Worm (Caenorhabditis elegans) whole organism, young adult: ENCODE data around the gene F48G7.13.

ENCODE experiments used
- B0035.1 ChIP-seq: sonication (generic microtip); optimal IDR thresholded peaks from 2 replicates; lab custom pipeline; 2016; ENCODE audit warnings: missing genetic modification characterization, mild to moderate bottlenecking, missing compliant biosample characterization, missing genotype, missing genetic modification reagents
- B0261.1 ChIP-seq: sonication (generic microtip); optimal IDR thresholded peaks from 2 replicates; lab custom pipeline; 2016; ENCODE audit warnings: mild to moderate bottlenecking, missing genetic modification characterization, moderate library complexity, missing compliant biosample characterization
- B0336.3 ChIP-seq: fragments of 200-800 bp; sonication (Bioruptor generic); IDR thresholded peaks from 2 replicates; pipeline ENCODE4 v1.3.6; 2022; ENCODE audit warnings: missing genetic modification characterization, missing compliant biosample characterization
- F22D6.2 ChIP-seq: sonication (generic microtip); optimal IDR thresholded peaks from 2 replicates; lab custom pipeline; 2016; ENCODE audit warnings: mild to moderate bottlenecking, missing genetic modification characterization, missing compliant biosample characterization
- F39B2.1 ChIP-seq: fragments of 200-800 bp; sonication (Bioruptor generic); IDR thresholded peaks from 2 replicates; pipeline ENCODE4 v1.3.6; 2022; ENCODE audit warnings: missing genetic modification reagents, missing genetic modification characterization, missing compliant biosample characterization
- F49E8.2 ChIP-seq: sonication (generic microtip); optimal IDR thresholded peaks from 3 replicates; lab custom pipeline; 2017; ENCODE audit warnings: missing genetic modification characterization, mild to moderate bottlenecking, missing compliant biosample characterization, antibody characterized with exemption, moderate library complexity; ENCODE audit not compliant: insufficient read depth
- F57A8.1 ChIP-seq: fragments of 200-800 bp; sonication (Bioruptor generic); optimal IDR thresholded peaks from 2 replicates; lab custom pipeline; 2018; ENCODE audit warnings: mild to moderate bottlenecking, missing genetic modification characterization, moderate library complexity, missing compliant biosample characterization
- F57C9.4 ChIP-seq: sonication (generic microtip); optimal IDR thresholded peaks from 2 replicates; lab custom pipeline; 2017; ENCODE audit warnings: mild to moderate bottlenecking, missing genetic modification characterization, missing compliant biosample characterization
- K12H6.12 ChIP-seq: fragments of 200-800 bp; sonication (Bioruptor generic); optimal IDR thresholded peaks from 2 replicates; lab custom pipeline; 2018; ENCODE audit warnings: mild to moderate bottlenecking, missing genetic modification characterization, missing compliant biosample characterization
- T26A5.8 ChIP-seq: sonication (generic microtip); optimal IDR thresholded peaks from 2 replicates; lab custom pipeline; 2016; ENCODE audit warnings: missing genetic modification characterization, missing compliant biosample characterization
- atf-7 ChIP-seq: sonication (generic microtip); optimal IDR thresholded peaks from 2 replicates; lab custom pipeline; 2017; ENCODE audit warnings: mild to moderate bottlenecking, missing genetic modification characterization, missing compliant biosample characterization
- attf-5 ChIP-seq: fragments of 200-800 bp; sonication (Bioruptor generic); optimal IDR thresholded peaks from 2 replicates; lab custom pipeline; 2018; ENCODE audit warnings: mild to moderate bottlenecking, missing genetic modification characterization, missing compliant biosample characterization
- bed-2 ChIP-seq: fragments of 200-800 bp; sonication (Bioruptor generic); IDR thresholded peaks from 2 replicates; pipeline ENCODE4 v1.3.6; 2022; ENCODE audit warnings: missing genetic modification reagents, missing genetic modification characterization, missing compliant biosample characterization
- ccch-3 ChIP-seq: fragments of 200-800 bp; sonication (Bioruptor generic); optimal IDR thresholded peaks from 2 replicates; lab custom pipeline; 2018; ENCODE audit warnings: mild to moderate bottlenecking, missing genetic modification characterization, missing compliant biosample characterization
- cebp-1 ChIP-seq, 2 experiments: fragments of 200-800 bp in 1 of 2; sonication (Bioruptor generic) in 1 of 2; sonication (generic microtip) in 1 of 2; IDR thresholded peaks in 1 of 2; optimal IDR thresholded peaks in 1 of 2; 2 replicates each; pipeline versions ENCODE4 v1.3.6 to Lab custom; 2017 to 2022; ENCODE audit warnings: missing compliant biosample characterization in 2 of 2, missing genetic modification characterization in 2 of 2, mild to moderate bottlenecking in 1 of 2, missing genetic modification reagents in 1 of 2, moderate library complexity in 1 of 2
- ceh-27 ChIP-seq: fragments of 200-800 bp; sonication (Bioruptor generic); optimal IDR thresholded peaks from 2 replicates; lab custom pipeline; 2018; ENCODE audit warnings: mild to moderate bottlenecking, missing genetic modification characterization, moderate library complexity, missing compliant biosample characterization
- ceh-40 ChIP-seq: fragments of 200-800 bp; sonication (Bioruptor generic); IDR thresholded peaks from 2 replicates; pipeline ENCODE4 v1.3.6; 2022; ENCODE audit warnings: missing genetic modification characterization, missing compliant biosample characterization
- chd-7 ChIP-seq: sonication (generic microtip); optimal IDR thresholded peaks from 2 replicates; lab custom pipeline; 2016; ENCODE audit warnings: mild to moderate bottlenecking, missing genetic modification characterization, moderate library complexity, missing compliant biosample characterization
- dox-1 ChIP-seq: fragments of 200-800 bp; sonication (Bioruptor generic); IDR thresholded peaks from 2 replicates; pipeline ENCODE4 v1.3.6; 2022; ENCODE audit warnings: missing genetic modification reagents, missing genetic modification characterization, missing compliant biosample characterization
- efl-1 ChIP-seq: fragments of 150-350 bp; optimal IDR thresholded peaks from 2 replicates; lab custom pipeline; 2014; ENCODE audit warnings: missing biosample characterization, missing genetic modification reagents, missing genetic modification characterization
- egl-18 ChIP-seq: fragments of 200-800 bp; sonication (Bioruptor generic); IDR thresholded peaks from 2 replicates; pipeline ENCODE4 v1.3.6; 2022; ENCODE audit warnings: missing genetic modification reagents, missing genetic modification characterization, missing compliant biosample characterization
- egl-44 ChIP-seq: fragments of 200-800 bp; sonication (Bioruptor generic); IDR thresholded peaks from 2 replicates; pipeline ENCODE4 v1.3.6; 2022; ENCODE audit warnings: missing genetic modification reagents, missing genetic modification characterization, missing compliant biosample characterization
- hmg-1.2 ChIP-seq: fragments of 200-800 bp; sonication (Bioruptor generic); IDR thresholded peaks from 2 replicates; pipeline ENCODE4 v1.3.6; 2022; ENCODE audit warnings: missing genetic modification reagents, missing genetic modification characterization, missing compliant biosample characterization
- hmg-20 ChIP-seq: fragments of 200-800 bp; sonication (Bioruptor generic); IDR thresholded peaks from 2 replicates; pipeline ENCODE4 v1.3.6; 2022; ENCODE audit warnings: missing genetic modification reagents, missing genetic modification characterization, missing compliant biosample characterization
- lsl-1 ChIP-seq: fragments of 200-800 bp; sonication (Bioruptor generic); optimal IDR thresholded peaks from 2 replicates; lab custom pipeline; 2018; ENCODE audit warnings: mild to moderate bottlenecking, missing genetic modification characterization, moderate library complexity, missing compliant biosample characterization
- lsy-27 ChIP-seq: sonication (generic microtip); optimal IDR thresholded peaks from 2 replicates; lab custom pipeline; 2017; ENCODE audit warnings: missing genetic modification characterization, mild to moderate bottlenecking, missing compliant biosample characterization, antibody characterized with exemption, missing genotype, borderline replicate concordance; ENCODE audit not compliant: insufficient read depth
- madf-10 ChIP-seq: sonication (generic microtip); optimal IDR thresholded peaks from 2 replicates; lab custom pipeline; 2016; ENCODE audit warnings: mild to moderate bottlenecking, missing genetic modification characterization, missing compliant biosample characterization
- madf-3 ChIP-seq: fragments of 200-800 bp; sonication (Bioruptor generic); IDR thresholded peaks from 2 replicates; pipeline ENCODE4 v1.3.6; 2022; ENCODE audit warnings: missing genetic modification reagents, missing genetic modification characterization, missing compliant biosample characterization
- mel-28 ChIP-seq: sonication (generic microtip); optimal IDR thresholded peaks from 2 replicates; lab custom pipeline; 2016; ENCODE audit warnings: borderline replicate concordance, mild to moderate bottlenecking, missing genetic modification characterization, missing compliant biosample characterization
- mxl-1 ChIP-seq: sonication (generic microtip); optimal IDR thresholded peaks from 2 replicates; lab custom pipeline; 2016; ENCODE audit warnings: missing genetic modification characterization, missing compliant biosample characterization
- nfya-1 ChIP-seq: sonication (generic microtip); optimal IDR thresholded peaks from 2 replicates; lab custom pipeline; 2017; ENCODE audit warnings: antibody characterized with exemption, missing compliant biosample characterization, missing genetic modification characterization, borderline replicate concordance; ENCODE audit not compliant: insufficient read depth
- nfyb-1 ChIP-seq: fragments of 200-800 bp; sonication (Bioruptor generic); IDR thresholded peaks from 2 replicates; pipeline ENCODE4 v1.3.6; 2022; ENCODE audit warnings: missing genetic modification reagents, missing genetic modification characterization, missing compliant biosample characterization
- nhr-120 ChIP-seq: fragments of 200-800 bp; sonication (Bioruptor generic); IDR thresholded peaks from 2 replicates; pipeline ENCODE4 v1.3.6; 2022; ENCODE audit warnings: missing genetic modification characterization, missing compliant biosample characterization
- nhr-80 ChIP-seq: sonication (generic microtip); optimal IDR thresholded peaks from 2 replicates; lab custom pipeline; 2016; ENCODE audit warnings: missing genetic modification characterization, missing compliant biosample characterization
- rec-8 ChIP-seq, 2 experiments: sonication (generic microtip); optimal IDR thresholded peaks; 2 replicates each; lab custom pipeline; 2016; ENCODE audit warnings: mild to moderate bottlenecking in 2 of 2, missing genetic modification characterization in 2 of 2, missing genetic modification reagents in 2 of 2, missing genotype in 2 of 2, missing biosample characterization in 1 of 2, missing compliant biosample characterization in 1 of 2, moderate library complexity in 1 of 2
- snpc-1.1 ChIP-seq: sonication (generic microtip); optimal IDR thresholded peaks from 2 replicates; lab custom pipeline; 2017; ENCODE audit warnings: missing genetic modification characterization, mild to moderate bottlenecking, missing compliant biosample characterization, antibody characterized with exemption, moderate library complexity, missing genotype, missing genetic modification reagents; ENCODE audit not compliant: insufficient read depth
- snpc-3.4 ChIP-seq: sonication (generic microtip); optimal IDR thresholded peaks from 2 replicates; lab custom pipeline; 2017; ENCODE audit warnings: missing genetic modification characterization, mild to moderate bottlenecking, missing compliant biosample characterization, antibody characterized with exemption, moderate library complexity, missing genotype, missing genetic modification reagents
- snpc-4 ChIP-seq, 5 experiments: fragments of 150-350 bp in 1 of 5; sonication (generic microtip) in 4 of 5; optimal IDR thresholded peaks; 2 replicates each; lab custom pipeline; 2014 to 2018; ENCODE audit warnings: missing genetic modification characterization in 5 of 5, missing biosample characterization in 3 of 5, antibody characterized with exemption in 2 of 5, mild to moderate bottlenecking in 2 of 5, missing compliant biosample characterization in 2 of 5, missing genotype in 2 of 5, moderate library complexity in 2 of 5, missing genetic modification reagents in 1 of 5
- unc-130 ChIP-seq: sonication (generic microtip); optimal IDR thresholded peaks from 2 replicates; lab custom pipeline; 2016; ENCODE audit warnings: missing genetic modification reagents, missing genetic modification characterization, missing compliant biosample characterization
- unc-62 ChIP-seq: fragments of 150-350 bp; optimal IDR thresholded peaks from 2 replicates; lab custom pipeline; 2014; ENCODE audit warnings: missing biosample characterization, missing genetic modification reagents, missing genetic modification characterization
- zim-3 ChIP-seq: sonication (generic microtip); optimal IDR thresholded peaks from 2 replicates; lab custom pipeline; 2017; ENCODE audit warnings: mild to moderate bottlenecking, missing genetic modification characterization, moderate library complexity, missing compliant biosample characterization
- ztf-3 ChIP-seq: fragments of 200-800 bp; sonication (Bioruptor generic); optimal IDR thresholded peaks from 2 replicates; lab custom pipeline; 2018; ENCODE audit warnings: mild to moderate bottlenecking, missing genetic modification characterization, missing compliant biosample characterization
- ztf-6 ChIP-seq: fragments of 200-800 bp; sonication (Bioruptor generic); IDR thresholded peaks from 2 replicates; pipeline ENCODE4 v1.3.6; 2022; ENCODE audit warnings: missing genetic modification reagents, missing genetic modification characterization, missing compliant biosample characterization

F48G7.13 gene

ce11 chrV:635630-636029, 20.3 kb downstream of the F48G7.13 start:
- TF ChIP-seq chd-7 (tag; lab: Kevin White, UChicago) (no peak), ceh-27 (GFP tag; lab: Kevin White, UChicago) (peak; percentile 13), ztf-3 (GFP tag; lab: Kevin White, UChicago) (no peak), hmg-1.2 (no peak; the same call in 1 of the 2 replicates), unc-130 (GFP tag; lab: Kevin White, UChicago) (no peak), snpc-3.4 (no peak), ceh-40 (GFP tag; lab: Robert Waterston, UW) (no peak), rec-8 (tag; optimal IDR thresholded peaks at IDR 0.05; lab: Kevin White, UChicago) (no peak), snpc-4 (GFP tag; optimal IDR thresholded peaks at IDR 0.05; lab: Kevin White, UChicago) (no peak), snpc-4 (tag; optimal IDR thresholded peaks at IDR 0.05; lab: Kevin White, UChicago) (peak; percentile 66 to 91 (median 82)), ccch-3 (GFP tag; lab: Kevin White, UChicago) (no peak), K12H6.12 (no peak), F57C9.4 (tag; lab: Kevin White, UChicago) (no peak), mel-28 (no peak), efl-1 (GFP tag; lab: Kevin White, UChicago) (no peak), unc-62 (no peak), dox-1 (GFP tag; lab: Robert Waterston, UW) (peak; percentile 63), madf-10 (tag; lab: Kevin White, UChicago) (no peak), nhr-120 (GFP tag; lab: Robert Waterston, UW) (no peak), nfyb-1 (GFP tag; lab: Robert Waterston, UW) (no peak), snpc-1.1 (tag; lab: Kevin White, UChicago) (peak; percentile 18), B0336.3 (no peak), zim-3 (tag; lab: Kevin White, UChicago) (no peak), egl-44 (GFP tag; lab: Robert Waterston, UW) (no peak), attf-5 (GFP tag; lab: Kevin White, UChicago) (peak; percentile 71), F57A8.1 (no peak), nhr-80 (peak; percentile 88), ztf-6 (no peak), mxl-1 (tag; lab: Kevin White, UChicago) (no peak), madf-3 (GFP tag; lab: Robert Waterston, UW) (no peak), egl-18 (no peak), F49E8.2 (tag; lab: Kevin White, UChicago) (no peak), nfya-1 (tag; lab: Kevin White, UChicago) (no peak), lsl-1 (GFP tag; lab: Kevin White, UChicago) (no peak), T26A5.8 (tag; lab: Kevin White, UChicago) (no peak), B0261.1 (no peak), F22D6.2 (tag; lab: Kevin White, UChicago) (no peak), F39B2.1 (GFP tag; lab: Robert Waterston, UW) (no peak), lsy-27 (no peak), cebp-1 (GFP tag; IDR thresholded peaks at IDR 0.05; lab: Robert Waterston, UW) (peak; percentile 36; the same call in 1 of the 2 replicates), cebp-1 (tag; optimal IDR thresholded peaks at IDR 0.05; lab: Kevin White, UChicago) (peak; percentile 45), atf-7 (no peak), B0035.1 (tag; lab: Kevin White, UChicago) (no peak), bed-2 (no peak), hmg-20 (GFP tag; lab: Robert Waterston, UW) (no peak)
- TF ChIP-seq, all 124 proteins: peak for 7
